Worm (Caenorhabditis elegans) whole organism, late embryonic: ENCODE results near the gene nduf-9.

Source experiments
- C08G9.2 ChIP-seq: sonication (generic microtip); optimal IDR thresholded peaks from 2 replicates; lab custom pipeline; 2016; ENCODE audit warnings: mild to moderate bottlenecking, missing genetic modification characterization, moderate library complexity, missing compliant biosample characterization
- T23F11.4 ChIP-seq: fragments of 200-800 bp; sonication (Bioruptor generic); optimal IDR thresholded peaks from 2 replicates; lab custom pipeline; 2018; ENCODE audit warnings: mild to moderate bottlenecking, missing genetic modification characterization, missing compliant biosample characterization
- ahr-1 ChIP-seq: sonication (generic microtip); optimal IDR thresholded peaks from 2 replicates; lab custom pipeline; 2016; ENCODE audit warnings: missing genetic modification characterization, missing compliant biosample characterization
- ama-1 ChIP-seq: fragments of 150-350 bp; optimal IDR thresholded peaks from 2 replicates; lab custom pipeline; 2014
- ceh-18 ChIP-seq: sonication (generic microtip); optimal IDR thresholded peaks from 2 replicates; lab custom pipeline; 2016; ENCODE audit warnings: missing genetic modification characterization, missing compliant biosample characterization
- ceh-19 ChIP-seq: fragments of 200-800 bp; sonication (Bioruptor generic); optimal IDR thresholded peaks from 2 replicates; lab custom pipeline; 2018; ENCODE audit warnings: mild to moderate bottlenecking, missing genetic modification characterization, missing compliant biosample characterization
- ceh-2 ChIP-seq: sonication (generic microtip); optimal IDR thresholded peaks from 2 replicates; lab custom pipeline; 2016; ENCODE audit warnings: missing genotype, missing genetic modification characterization, missing compliant biosample characterization
- ceh-34 ChIP-seq: sonication (generic microtip); optimal IDR thresholded peaks from 2 replicates; lab custom pipeline; 2016; ENCODE audit warnings: mild to moderate bottlenecking, missing genetic modification characterization, missing compliant biosample characterization
- ceh-45 ChIP-seq: fragments of 200-800 bp; sonication (Bioruptor generic); IDR thresholded peaks from 2 replicates; pipeline ENCODE4 v1.3.6; 2022; ENCODE audit warnings: missing genetic modification reagents, missing genetic modification characterization, missing compliant biosample characterization
- ceh-48 ChIP-seq: sonication (generic microtip); optimal IDR thresholded peaks from 2 replicates; lab custom pipeline; 2016; ENCODE audit warnings: missing genetic modification characterization, inconsistent platforms, missing compliant biosample characterization
- ceh-6 ChIP-seq: fragments of 200-800 bp; sonication (Bioruptor generic); optimal IDR thresholded peaks from 2 replicates; lab custom pipeline; 2018; ENCODE audit warnings: mild to moderate bottlenecking, missing genetic modification characterization, missing compliant biosample characterization
- ceh-9 ChIP-seq: sonication (generic microtip); optimal IDR thresholded peaks from 2 replicates; lab custom pipeline; 2016; ENCODE audit warnings: mild to moderate bottlenecking, missing genetic modification characterization, inconsistent platforms, missing compliant biosample characterization
- elt-2 ChIP-seq: sonication (generic microtip); optimal IDR thresholded peaks from 2 replicates; lab custom pipeline; 2016; ENCODE audit warnings: missing genetic modification reagents, missing genetic modification characterization, missing compliant biosample characterization
- ets-4 ChIP-seq: sonication (generic microtip); optimal IDR thresholded peaks from 2 replicates; lab custom pipeline; 2016; ENCODE audit warnings: missing genetic modification characterization, missing compliant biosample characterization
- eyg-1 ChIP-seq: sonication (generic microtip); optimal IDR thresholded peaks from 2 replicates; lab custom pipeline; 2016; ENCODE audit warnings: missing genotype, missing genetic modification characterization, missing compliant biosample characterization
- fax-1 ChIP-seq: sonication (generic microtip); optimal IDR thresholded peaks from 2 replicates; lab custom pipeline; 2016; ENCODE audit warnings: missing genotype, missing genetic modification characterization, missing compliant biosample characterization
- fkh-6 ChIP-seq: sonication (generic microtip); optimal IDR thresholded peaks from 2 replicates; lab custom pipeline; 2016; ENCODE audit warnings: missing genetic modification characterization, missing compliant biosample characterization
- hlh-13 ChIP-seq: fragments of 200-800 bp; sonication (Bioruptor generic); optimal IDR thresholded peaks from 2 replicates; lab custom pipeline; 2018; ENCODE audit warnings: mild to moderate bottlenecking, missing genetic modification characterization, missing compliant biosample characterization
- hlh-15 ChIP-seq: sonication (generic microtip); optimal IDR thresholded peaks from 2 replicates; lab custom pipeline; 2016; ENCODE audit warnings: missing genetic modification characterization, missing compliant biosample characterization
- hlh-30 ChIP-seq: sonication (generic microtip); optimal IDR thresholded peaks from 2 replicates; lab custom pipeline; 2017; ENCODE audit warnings: antibody characterized with exemption, missing genetic modification characterization, missing compliant biosample characterization; ENCODE audit not compliant: insufficient read depth
- hlh-6 ChIP-seq: sonication (generic microtip); optimal IDR thresholded peaks from 2 replicates; lab custom pipeline; 2016; ENCODE audit warnings: missing genotype, missing genetic modification characterization, missing compliant biosample characterization
- hlh-8 ChIP-seq: sonication (generic microtip); optimal IDR thresholded peaks from 2 replicates; lab custom pipeline; 2016; ENCODE audit warnings: missing genotype, missing genetic modification characterization, missing compliant biosample characterization
- lim-6 ChIP-seq: sonication (generic microtip); optimal IDR thresholded peaks from 2 replicates; lab custom pipeline; 2016; ENCODE audit warnings: missing genetic modification characterization, missing compliant biosample characterization
- madf-2 ChIP-seq: sonication (generic microtip); optimal IDR thresholded peaks from 2 replicates; lab custom pipeline; 2017; ENCODE audit warnings: missing genetic modification characterization, missing compliant biosample characterization
- nfya-1 ChIP-seq: sonication (generic microtip); optimal IDR thresholded peaks from 2 replicates; lab custom pipeline; 2017; ENCODE audit warnings: missing genetic modification characterization, mild to moderate bottlenecking, missing compliant biosample characterization, antibody characterized with exemption, moderate library complexity
- nhr-11 ChIP-seq: fragments of 150-350 bp; optimal IDR thresholded peaks from 2 replicates; lab custom pipeline; 2014; ENCODE audit warnings: missing biosample characterization, missing genetic modification characterization
- nhr-232 ChIP-seq: sonication (generic microtip); optimal IDR thresholded peaks from 2 replicates; lab custom pipeline; 2016; ENCODE audit warnings: missing genetic modification characterization, missing compliant biosample characterization
- npax-4 ChIP-seq: sonication (generic microtip); optimal IDR thresholded peaks from 2 replicates; lab custom pipeline; 2016; ENCODE audit warnings: missing genetic modification characterization, missing compliant biosample characterization
- pag-3 ChIP-seq: sonication (generic microtip); optimal IDR thresholded peaks from 2 replicates; lab custom pipeline; 2016; ENCODE audit warnings: missing compliant biosample characterization, missing genetic modification characterization, borderline replicate concordance
- pat-9 ChIP-seq: fragments of 200-800 bp; sonication (Bioruptor generic); optimal IDR thresholded peaks from 2 replicates; lab custom pipeline; 2018; ENCODE audit warnings: mild to moderate bottlenecking, missing genetic modification characterization, moderate library complexity, missing compliant biosample characterization
- pax-1 ChIP-seq: fragments of 150-350 bp; optimal IDR thresholded peaks from 2 replicates; lab custom pipeline; 2014; ENCODE audit warnings: missing biosample characterization, missing genetic modification characterization
- pha-4 ChIP-seq: fragments of 150-350 bp; optimal IDR thresholded peaks from 2 replicates; lab custom pipeline; 2018; ENCODE audit warnings: missing biosample characterization, missing genetic modification reagents, missing genetic modification characterization
- pros-1 ChIP-seq: fragments of 150-350 bp; optimal IDR thresholded peaks from 2 replicates; lab custom pipeline; 2014; ENCODE audit warnings: missing biosample characterization, missing genetic modification reagents, missing genetic modification characterization
- sox-4 ChIP-seq: sonication (generic microtip); optimal IDR thresholded peaks from 2 replicates; lab custom pipeline; 2017; ENCODE audit warnings: mild to moderate bottlenecking, missing genetic modification characterization, inconsistent platforms, missing compliant biosample characterization
- tbx-7 ChIP-seq: sonication (generic microtip); optimal IDR thresholded peaks from 2 replicates; lab custom pipeline; 2016; ENCODE audit warnings: missing genotype, missing genetic modification characterization, missing compliant biosample characterization
- ttx-3 ChIP-seq: sonication (generic microtip); optimal IDR thresholded peaks from 2 replicates; lab custom pipeline; 2016; ENCODE audit warnings: missing genetic modification reagents, missing genetic modification characterization, missing compliant biosample characterization
- ztf-16 ChIP-seq: sonication (generic microtip); optimal IDR thresholded peaks from 2 replicates; lab custom pipeline; 2017; ENCODE audit warnings: missing genetic modification characterization, missing compliant biosample characterization

Gene nduf-9

DNA sequence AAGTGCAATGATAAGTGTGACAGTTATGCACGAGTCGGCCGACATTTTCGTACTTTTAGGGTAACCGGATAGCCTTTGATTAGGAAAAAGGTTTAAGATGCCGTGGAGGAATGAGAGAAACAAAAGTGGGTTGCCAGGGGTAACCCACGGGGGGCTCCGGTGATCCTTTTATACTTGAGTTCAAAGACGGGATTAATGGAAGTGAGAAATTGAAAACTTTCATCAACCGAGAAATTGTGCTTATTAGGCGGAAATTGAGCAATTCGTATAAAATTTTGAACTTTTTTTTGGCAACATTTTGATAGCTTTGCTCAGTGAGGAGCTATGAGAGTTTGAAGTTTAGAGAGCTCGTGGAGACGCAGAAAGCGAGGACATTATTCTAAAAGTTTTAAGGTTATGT lies 7.2 kb upstream of the nduf-9 start, which contains the start of gene Y53G8AM.4:
TSS of gene Y53G8AM.4 (minus strand) at position 101 of the 400 bp plus-strand sequence.
- TF ChIP-seq pag-3 (tag; lab: Kevin White, UChicago) (no peak), tbx-7 (no peak), ceh-18 (tag; lab: Kevin White, UChicago) (no peak), ceh-2 (tag; lab: Kevin White, UChicago) (no peak), nhr-232 (no peak), eyg-1 (tag; lab: Kevin White, UChicago) (no peak), pros-1 (tag; lab: Kevin White, UChicago) (no peak), ets-4 (tag; lab: Kevin White, UChicago) (no peak), npax-4 (tag; lab: Kevin White, UChicago) (no peak), ceh-48 (no peak)

DNA sequence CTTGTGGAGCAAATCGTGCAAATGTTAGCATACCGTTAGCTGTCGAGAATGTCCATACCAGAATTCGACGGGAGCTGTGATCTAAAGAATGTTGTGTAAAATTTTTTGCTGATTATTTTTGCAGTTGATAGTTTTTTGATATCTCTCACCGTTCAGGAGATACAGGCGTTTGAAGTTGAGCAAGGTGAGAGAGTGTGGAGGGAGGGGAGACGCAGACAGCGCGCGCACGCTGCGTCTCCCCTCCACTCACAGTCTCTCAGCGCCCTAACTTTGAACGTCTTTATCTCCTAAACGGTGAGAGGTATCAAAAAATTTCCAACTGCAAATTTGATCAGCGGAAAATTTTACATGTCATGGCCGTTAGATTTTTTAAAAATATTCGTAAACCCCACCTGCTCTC lies 6.6 kb upstream of the nduf-9 start:
- TF ChIP-seq madf-2 (tag; lab: Kevin White, UChicago) (no peak), hlh-15 (tag; lab: Kevin White, UChicago) (no peak), nhr-11 (tag; lab: Kevin White, UChicago) (no peak), C08G9.2 (tag; lab: Kevin White, UChicago) (no peak), ceh-19 (GFP tag; lab: Kevin White, UChicago) (no peak), ets-4 (tag; lab: Kevin White, UChicago) (no peak), tbx-7 (no peak), elt-2 (tag; lab: Kevin White, UChicago) (no peak), pat-9 (tag; lab: Kevin White, UChicago) (no peak), ahr-1 (tag; lab: Kevin White, UChicago) (no peak), pha-4 (tag; lab: Kevin White, UChicago) (no peak), ttx-3 (no peak), T23F11.4 (GFP tag; lab: Kevin White, UChicago) (no peak), ama-1 (lab: Kevin White, UChicago) (no peak), fkh-6 (no peak), hlh-8 (tag; lab: Kevin White, UChicago) (no peak), ceh-34 (tag; lab: Kevin White, UChicago) (no peak), ceh-6 (GFP tag; lab: Kevin White, UChicago) (no peak), ztf-16 (tag; lab: Kevin White, UChicago) (no peak), hlh-6 (tag; lab: Kevin White, UChicago) (no peak)

DNA sequence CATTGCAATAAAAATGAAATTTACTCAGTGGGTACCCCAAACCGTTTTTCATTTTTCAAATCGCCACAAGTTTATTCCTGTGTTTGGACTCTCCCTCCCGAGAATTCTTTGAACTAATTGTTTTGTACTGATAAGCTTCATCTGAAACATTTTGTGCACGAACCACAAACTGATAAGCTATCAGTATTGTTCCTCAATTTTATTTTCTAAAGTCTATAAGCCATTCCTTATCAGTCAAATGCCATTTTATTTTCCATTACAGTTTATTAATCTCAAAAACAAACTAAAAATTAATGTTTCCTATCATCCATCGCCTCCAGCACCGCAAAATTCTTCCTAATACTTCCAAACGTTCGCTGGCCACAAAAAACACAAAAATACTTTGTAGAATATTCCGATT lies 5.4 kb upstream of the nduf-9 start:
- TF ChIP-seq fax-1 (tag; lab: Kevin White, UChicago), result no peak
- peak; percentile 80 for TF ChIP-seq elt-2 (tag; lab: Kevin White, UChicago)

DNA sequence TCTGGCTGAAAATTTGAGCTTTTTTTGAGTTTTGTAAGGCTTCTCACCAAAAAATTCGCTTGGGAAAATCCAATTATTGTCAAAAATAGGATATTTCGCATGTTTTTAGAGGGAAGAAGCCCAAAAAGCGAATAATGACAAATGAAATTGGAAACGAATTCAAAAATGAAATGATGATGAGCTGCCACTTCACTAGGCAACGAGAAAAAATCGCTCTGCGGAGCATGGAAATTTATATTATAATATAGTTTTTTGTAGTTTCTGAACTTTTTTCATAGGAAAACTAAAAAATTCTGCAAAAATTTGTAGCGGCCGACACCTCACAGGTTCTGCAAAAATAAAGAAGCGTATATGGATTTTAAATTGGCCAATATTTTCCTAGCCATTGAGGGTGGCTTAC lies 4.7 kb upstream of the nduf-9 start, which contains the start of gene Y53G8AL.3:
TSS of gene Y53G8AL.3 (minus strand) at position 101 of the 400 bp plus-strand sequence.
- TF ChIP-seq ceh-9, result no peak
- TF ChIP-seq pax-1 (tag; lab: Kevin White, UChicago), result no peak
- no peak for TF ChIP-seq ceh-45 (GFP tag; lab: Robert Waterston, UW)
- TF ChIP-seq lim-6, result no peak
- TF ChIP-seq madf-2 (tag; lab: Kevin White, UChicago), result no peak
- no peak for TF ChIP-seq ahr-1 (tag; lab: Kevin White, UChicago)

DNA sequence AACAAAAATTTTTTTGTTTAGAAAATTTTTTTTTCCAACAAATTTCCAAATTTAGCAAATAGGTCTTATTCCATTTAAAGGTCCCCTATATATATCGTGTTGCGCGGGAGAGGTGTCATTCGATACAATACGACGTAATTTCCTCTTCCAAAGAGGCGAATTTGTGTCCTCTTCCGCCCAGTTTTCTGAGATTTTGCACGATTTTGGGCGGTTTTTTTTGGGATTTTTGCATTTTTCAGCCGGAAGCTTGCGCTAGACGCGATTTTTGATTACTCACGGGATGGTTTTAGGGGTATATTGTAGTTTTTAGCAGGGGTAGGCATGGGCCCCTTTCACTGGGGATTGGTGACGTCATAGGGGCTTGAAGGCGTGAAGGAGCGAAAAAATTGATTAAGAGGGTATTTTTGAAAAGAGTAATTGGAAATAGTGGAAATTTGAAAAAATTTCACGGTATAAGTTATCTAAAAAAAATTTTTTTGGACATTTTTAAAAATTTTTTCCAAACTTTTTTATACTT lies 2.3 kb upstream of the nduf-9 start, which contains the start of gene Y53G8AL.4:
TSS of gene Y53G8AL.4 (minus strand) at position 51 of the 517 bp plus-strand sequence.
- no peak for TF ChIP-seq hlh-30 (tag; lab: Kevin White, UChicago)
- no peak for TF ChIP-seq ceh-34 (tag; lab: Kevin White, UChicago)
- TF ChIP-seq sox-4, result no peak
- TF ChIP-seq ztf-16 (tag; lab: Kevin White, UChicago), result no peak
- TF ChIP-seq nfya-1, result no peak
- TF ChIP-seq npax-4 (tag; lab: Kevin White, UChicago), result no peak
- TF ChIP-seq hlh-13 (GFP tag; lab: Kevin White, UChicago), result no peak
